Worm (Caenorhabditis elegans) whole organism, L2 larva: ENCODE measurements around the gene F59B2.14.

Experiments
- F13H6.1 ChIP-seq: sonication (generic microtip); optimal IDR thresholded peaks from 2 replicates; lab custom pipeline; 2016; ENCODE audit warnings: missing genetic modification characterization, missing compliant biosample characterization
- R02D3.7 ChIP-seq: fragments of 150-350 bp; optimal IDR thresholded peaks from 2 replicates; lab custom pipeline; 2014; ENCODE audit warnings: missing biosample characterization, missing genetic modification characterization
- ZK546.5 ChIP-seq: sonication (generic microtip); optimal IDR thresholded peaks from 2 replicates; lab custom pipeline; 2017; ENCODE audit warnings: missing biosample characterization, missing genetic modification characterization
- ama-1 ChIP-seq: fragments of 150-350 bp; optimal IDR thresholded peaks from 2 replicates; lab custom pipeline; 2018; ENCODE audit warnings: inconsistent platforms
- dmd-4 ChIP-seq: sonication (generic microtip); optimal IDR thresholded peaks from 2 replicates; lab custom pipeline; 2017; ENCODE audit warnings: missing biosample characterization, missing genetic modification characterization
- fos-1 ChIP-seq: fragments of 150-350 bp; optimal IDR thresholded peaks from 2 replicates; lab custom pipeline; 2014; ENCODE audit warnings: missing biosample characterization, missing genetic modification characterization
- nhr-25 ChIP-seq: fragments of 150-350 bp; sonication (generic microtip); optimal IDR thresholded peaks from 3 replicates; lab custom pipeline; 2014; ENCODE audit warnings: missing biosample characterization, missing genetic modification characterization
- sem-4 ChIP-seq: fragments of 150-350 bp; optimal IDR thresholded peaks from 2 replicates; lab custom pipeline; 2014; ENCODE audit warnings: missing biosample characterization, missing genetic modification reagents, missing genetic modification characterization
- unc-62 ChIP-seq: fragments of 150-350 bp; optimal IDR thresholded peaks from 2 replicates; lab custom pipeline; 2014; ENCODE audit warnings: missing biosample characterization, missing genetic modification reagents, missing genetic modification characterization

ce11 chrIII:9054414-9055147 lies 32.1 kb upstream of the F59B2.14 start, which contains the start of gene cls-2:
- no peak for TF ChIP-seq ZK546.5 (tag; lab: Kevin White, UChicago)
- TF ChIP-seq F13H6.1 (tag; lab: Kevin White, UChicago): no peak
- TF ChIP-seq R02D3.7 (tag; lab: Kevin White, UChicago): no peak
- TF ChIP-seq fos-1 (tag; lab: Kevin White, UChicago): no peak
- TF ChIP-seq nhr-25 (tag; lab: Kevin White, UChicago): no peak
- no peak for TF ChIP-seq ama-1 (lab: Kevin White, UChicago)
- TF ChIP-seq sem-4 (tag; lab: Kevin White, UChicago): no peak
- TF ChIP-seq dmd-4 (tag; lab: Kevin White, UChicago): no peak
- no peak for TF ChIP-seq unc-62 (GFP tag; lab: Kevin White, UChicago)
